Fruit fly (Drosophila melanogaster) S2 (cell line): ENCODE results near the gene Mur29B.

Source experiments
- CG8478 ChIP-seq: fragments of >200 bp; optimal IDR thresholded peaks from 2 replicates; lab custom pipeline; 2018
- CTCF ChIP-seq, 2 experiments: fragments of >200 bp; optimal IDR thresholded peaks; 2 replicates each; lab custom pipeline; 2018

- no peak for TF ChIP-seq CG8478 (lab: Kevin White, UChicago)
- no peak for TF ChIP-seq CTCF (optimal IDR thresholded peaks at IDR 0.05; lab: Kevin White, UChicago)
Observed at dm6 chr2L:8365701-8366643, 14.0 kb downstream of the Mur29B start, which contains the start of gene Pp2A-29B.
